Worm (Caenorhabditis elegans) whole organism, L1 larva: ENCODE data around the gene lgc-1.

ENCODE experiments used
- C34B4.2 ChIP-seq: sonication (generic microtip); optimal IDR thresholded peaks from 2 replicates; lab custom pipeline; 2017; ENCODE audit warnings: mild to moderate bottlenecking, missing genetic modification characterization, missing compliant biosample characterization
- F16B12.6 ChIP-seq: fragments of 150-350 bp; optimal IDR thresholded peaks from 2 replicates; lab custom pipeline; 2014; ENCODE audit warnings: missing biosample characterization, missing genetic modification characterization
- aha-1 ChIP-seq: fragments of 150-350 bp; optimal IDR thresholded peaks from 2 replicates; lab custom pipeline; 2014; ENCODE audit warnings: missing biosample characterization, missing genetic modification characterization
- alr-1 ChIP-seq: fragments of 200-800 bp; sonication (Bioruptor generic); optimal IDR thresholded peaks from 2 replicates; lab custom pipeline; 2018; ENCODE audit warnings: borderline replicate concordance, mild to moderate bottlenecking, missing genetic modification characterization, missing compliant biosample characterization
- aly-2 ChIP-seq: fragments of 150-350 bp; optimal IDR thresholded peaks from 2 replicates; lab custom pipeline; 2014; ENCODE audit warnings: missing biosample characterization, missing genetic modification characterization
- ceh-8 ChIP-seq: fragments of 200-800 bp; sonication (Bioruptor generic); optimal IDR thresholded peaks from 2 replicates; lab custom pipeline; 2018; ENCODE audit warnings: mild to moderate bottlenecking, missing genetic modification characterization, moderate library complexity, missing compliant biosample characterization
- ceh-82 ChIP-seq, 3 experiments: fragments of 150-350 bp in 1 of 3; sonication (generic microtip) in 2 of 3; optimal IDR thresholded peaks; 2 replicates each; lab custom pipeline; 2014 to 2017; ENCODE audit warnings: missing biosample characterization in 3 of 3, missing genetic modification characterization in 3 of 3
- ceh-88 ChIP-seq: fragments of 200-800 bp; sonication (Bioruptor generic); IDR thresholded peaks from 2 replicates; pipeline ENCODE4 v1.3.6; 2022; ENCODE audit warnings: missing genetic modification characterization, missing compliant biosample characterization
- ces-1 ChIP-seq: fragments of 150-350 bp; optimal IDR thresholded peaks from 2 replicates; lab custom pipeline; 2014; ENCODE audit warnings: missing biosample characterization, missing genetic modification reagents, missing genetic modification characterization
- dpl-1 ChIP-seq, 3 experiments: fragments of 150-350 bp in 2 of 3; sonication (generic microtip) in 1 of 3; optimal IDR thresholded peaks; 2 replicates each; lab custom pipeline; 2014 to 2017; ENCODE audit warnings: missing biosample characterization in 3 of 3, missing genetic modification characterization in 3 of 3, missing genetic modification reagents in 3 of 3
- dsc-1 ChIP-seq: sonication (generic microtip); optimal IDR thresholded peaks from 2 replicates; lab custom pipeline; 2016; ENCODE audit warnings: mild to moderate bottlenecking, missing genetic modification characterization, missing compliant biosample characterization
- efl-3 ChIP-seq: fragments of 200-800 bp; sonication (Bioruptor generic); optimal IDR thresholded peaks from 2 replicates; lab custom pipeline; 2018; ENCODE audit warnings: mild to moderate bottlenecking, missing genetic modification characterization, missing compliant biosample characterization
- egl-13 ChIP-seq: sonication (generic microtip); optimal IDR thresholded peaks from 2 replicates; lab custom pipeline; 2016; ENCODE audit warnings: missing genotype, missing genetic modification reagents, missing genetic modification characterization, missing compliant biosample characterization
- fos-1 ChIP-seq: fragments of 150-350 bp; optimal IDR thresholded peaks from 2 replicates; lab custom pipeline; 2014; ENCODE audit warnings: missing biosample characterization, missing genetic modification characterization
- grh-1 ChIP-seq: fragments of 200-800 bp; sonication (Bioruptor generic); IDR thresholded peaks from 2 replicates; pipeline ENCODE4 v1.3.6; 2022; ENCODE audit warnings: missing genetic modification reagents, missing genetic modification characterization, missing compliant biosample characterization
- hpl-2 ChIP-seq: fragments of 150-350 bp; optimal IDR thresholded peaks from 2 replicates; lab custom pipeline; 2014; ENCODE audit warnings: missing biosample characterization, missing genetic modification reagents, missing genetic modification characterization
- irx-1 ChIP-seq: sonication (generic microtip); optimal IDR thresholded peaks from 2 replicates; lab custom pipeline; 2016; ENCODE audit warnings: missing genetic modification characterization, missing compliant biosample characterization
- isw-1 ChIP-seq: fragments of 200-800 bp; sonication (Bioruptor generic); IDR thresholded peaks from 2 replicates; pipeline ENCODE4 v1.3.6; 2022; ENCODE audit warnings: missing genetic modification characterization, missing compliant biosample characterization
- lin-14 ChIP-seq: fragments of 200-800 bp; sonication (Bioruptor generic); optimal IDR thresholded peaks from 2 replicates; lab custom pipeline; 2018; ENCODE audit warnings: mild to moderate bottlenecking, missing genetic modification characterization, moderate library complexity, missing compliant biosample characterization
- lin-15B ChIP-seq: fragments of 150-350 bp; sonication (generic microtip); optimal IDR thresholded peaks from 3 replicates; lab custom pipeline; 2014; ENCODE audit warnings: missing biosample characterization, missing genetic modification characterization
- lin-35 ChIP-seq, 2 experiments: fragments of 150-350 bp; optimal IDR thresholded peaks; 2 replicates each; lab custom pipeline; 2014; ENCODE audit warnings: missing biosample characterization in 2 of 2, missing genetic modification characterization in 2 of 2, missing genetic modification reagents in 2 of 2
- lin-39 ChIP-seq: fragments of 150-350 bp; optimal IDR thresholded peaks from 2 replicates; lab custom pipeline; 2014; ENCODE audit warnings: missing biosample characterization, missing genetic modification reagents, missing genetic modification characterization
- lir-3 ChIP-seq: sonication (generic microtip); optimal IDR thresholded peaks from 2 replicates; lab custom pipeline; 2016; ENCODE audit warnings: mild to moderate bottlenecking, missing genetic modification characterization, moderate library complexity, missing compliant biosample characterization; ENCODE audit not compliant: poor library complexity
- lsy-2 ChIP-seq, 2 experiments: fragments of 150-350 bp; optimal IDR thresholded peaks; 2 replicates each; lab custom pipeline; 2014; ENCODE audit warnings: missing biosample characterization in 2 of 2, missing genetic modification characterization in 2 of 2
- mdl-1 ChIP-seq, 2 experiments: fragments of 150-350 bp; optimal IDR thresholded peaks; 2 replicates each; lab custom pipeline; 2014 to 2017; ENCODE audit warnings: missing biosample characterization in 2 of 2, missing genetic modification characterization in 2 of 2, inconsistent platforms in 1 of 2
- mep-1 ChIP-seq: fragments of 150-350 bp; optimal IDR thresholded peaks from 2 replicates; lab custom pipeline; 2014; ENCODE audit warnings: missing biosample characterization, missing genetic modification characterization
- nhr-12 ChIP-seq: sonication (generic microtip); optimal IDR thresholded peaks from 2 replicates; lab custom pipeline; 2017; ENCODE audit warnings: missing biosample characterization, missing genetic modification characterization
- nhr-20 ChIP-seq: sonication (generic microtip); optimal IDR thresholded peaks from 2 replicates; lab custom pipeline; 2016; ENCODE audit warnings: mild to moderate bottlenecking, missing genetic modification characterization, missing compliant biosample characterization
- nhr-237 ChIP-seq: fragments of 150-350 bp; optimal IDR thresholded peaks from 2 replicates; lab custom pipeline; 2014; ENCODE audit warnings: missing biosample characterization, missing genetic modification characterization
- nhr-71 ChIP-seq: sonication (generic microtip); optimal IDR thresholded peaks from 2 replicates; lab custom pipeline; 2016; ENCODE audit warnings: mild to moderate bottlenecking, missing genetic modification characterization, moderate library complexity, missing compliant biosample characterization
- nhr-76 ChIP-seq: sonication (generic microtip); optimal IDR thresholded peaks from 2 replicates; lab custom pipeline; 2017; ENCODE audit warnings: missing biosample characterization, missing genetic modification characterization
- nhr-84 ChIP-seq: sonication (generic microtip); optimal IDR thresholded peaks from 2 replicates; lab custom pipeline; 2017; ENCODE audit warnings: missing biosample characterization, missing genetic modification characterization
- pax-3 ChIP-seq: fragments of 200-800 bp; sonication (Bioruptor generic); optimal IDR thresholded peaks from 2 replicates; lab custom pipeline; 2018; ENCODE audit warnings: mild to moderate bottlenecking, missing genetic modification characterization, moderate library complexity, missing compliant biosample characterization
- pqm-1 ChIP-seq: sonication (generic microtip); optimal IDR thresholded peaks from 3 replicates; lab custom pipeline; 2017; ENCODE audit warnings: missing biosample characterization, missing genetic modification characterization
- rnt-1 ChIP-seq: sonication (generic microtip); optimal IDR thresholded peaks from 2 replicates; lab custom pipeline; 2016; ENCODE audit warnings: mild to moderate bottlenecking, missing genetic modification characterization, moderate library complexity, missing compliant biosample characterization
- snu-23 ChIP-seq: sonication (generic microtip); optimal IDR thresholded peaks from 2 replicates; lab custom pipeline; 2016; ENCODE audit warnings: missing genetic modification characterization, missing compliant biosample characterization
- swsn-7 ChIP-seq: sonication (generic microtip); optimal IDR thresholded peaks from 2 replicates; lab custom pipeline; 2016; ENCODE audit warnings: missing genetic modification characterization, missing compliant biosample characterization
- tlp-1 ChIP-seq: fragments of 150-350 bp; optimal IDR thresholded peaks from 2 replicates; lab custom pipeline; 2014; ENCODE audit warnings: missing biosample characterization, missing genetic modification characterization
- unc-130 ChIP-seq: fragments of 150-350 bp; optimal IDR thresholded peaks from 2 replicates; lab custom pipeline; 2017; ENCODE audit warnings: missing biosample characterization, missing genetic modification characterization, inconsistent platforms
- vab-15 ChIP-seq: sonication (generic microtip); optimal IDR thresholded peaks from 2 replicates; lab custom pipeline; 2017; ENCODE audit warnings: missing genotype, mild to moderate bottlenecking, missing genetic modification characterization, missing compliant biosample characterization
- ztf-11 ChIP-seq, 2 experiments: sonication (generic microtip); optimal IDR thresholded peaks; 2 replicates each; lab custom pipeline; 2016 to 2017; ENCODE audit warnings: missing genetic modification characterization in 2 of 2, missing biosample characterization in 1 of 2, missing compliant biosample characterization in 1 of 2
- ztf-4 ChIP-seq: fragments of 150-350 bp; optimal IDR thresholded peaks from 2 replicates; lab custom pipeline; 2014; ENCODE audit warnings: missing biosample characterization, missing genetic modification characterization

Gene lgc-1

DNA sequence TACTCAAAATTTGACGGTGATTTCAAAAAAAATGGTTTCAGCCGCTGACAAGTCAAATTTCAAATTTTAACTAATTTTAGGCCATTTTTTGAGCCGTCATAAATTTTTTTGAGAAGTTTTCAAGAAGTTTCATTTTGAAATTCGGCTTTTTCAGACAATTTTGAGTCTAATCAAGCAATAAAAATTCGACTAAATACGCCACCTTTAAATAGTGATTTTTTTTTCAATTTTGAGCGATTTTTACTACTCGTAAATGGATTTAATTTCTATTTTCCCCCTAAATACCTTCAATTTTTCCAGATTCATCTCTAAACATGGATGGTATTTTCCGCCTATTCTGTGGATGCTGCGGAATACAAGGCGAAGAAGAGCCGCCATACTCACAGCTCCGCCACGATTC is 9.4 kb downstream of the lgc-1 start, which contains the start of gene Y45G5AL.1:
Gene Y45G5AL.1, plus strand, starts transcription at position 301 of the 400 bp plus-strand sequence.
- TF ChIP-seq tlp-1 (no peak), mep-1 (tag; lab: Kevin White, UChicago) (no peak), nhr-237 (tag; lab: Kevin White, UChicago) (no peak), mdl-1 (tag; optimal IDR thresholded peaks at IDR 0.05; lab: Kevin White, UChicago) (no peak), dpl-1 (GFP tag; optimal IDR thresholded peaks at IDR 0.05; lab: Kevin White, UChicago) (no peak), ztf-11 (tag; optimal IDR thresholded peaks at IDR 0.05; lab: Kevin White, UChicago) (no peak), aly-2 (tag; lab: Kevin White, UChicago) (no peak), F16B12.6 (tag; lab: Kevin White, UChicago) (no peak), irx-1 (tag; lab: Kevin White, UChicago) (no peak), lin-39 (tag; lab: Kevin White, UChicago) (no peak), dsc-1 (tag; lab: Kevin White, UChicago) (no peak), isw-1 (GFP tag; lab: Robert Waterston, UW) (no peak), C34B4.2 (tag; lab: Kevin White, UChicago) (no peak)

DNA sequence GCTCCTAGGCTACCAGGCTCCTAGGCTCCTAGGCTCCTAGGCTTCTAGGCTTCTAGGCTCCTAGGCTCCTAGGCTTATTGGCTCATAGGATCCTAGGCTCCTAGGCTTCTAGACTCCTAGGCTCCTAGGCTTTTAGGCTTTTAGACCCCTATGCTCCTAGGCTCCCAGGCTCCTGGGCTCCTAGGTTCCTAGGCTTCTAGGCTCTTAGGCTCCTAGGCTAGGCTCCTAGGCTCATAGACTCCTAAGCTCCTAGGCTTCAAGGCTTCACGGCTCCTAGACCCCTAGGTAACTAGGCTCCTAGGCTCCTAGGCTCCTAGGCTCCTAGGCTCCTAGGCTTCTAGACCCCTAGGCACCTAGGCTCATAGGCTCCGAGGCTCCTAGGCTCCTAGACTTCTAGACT is 16.6 kb downstream of the lgc-1 start:
- TF ChIP-seq pqm-1 (no peak), fos-1 (tag; lab: Kevin White, UChicago) (no peak), hpl-2 (no peak), lin-35 (GFP tag; optimal IDR thresholded peaks at IDR 0.05; lab: Kevin White, UChicago) (no peak), nhr-12 (no peak), tlp-1 (no peak), swsn-7 (tag; lab: Kevin White, UChicago) (no peak), grh-1 (GFP tag; lab: Robert Waterston, UW) (no peak), mdl-1 (tag; optimal IDR thresholded peaks at IDR 0.05; lab: Kevin White, UChicago) (no peak), egl-13 (tag; lab: Kevin White, UChicago) (no peak), ceh-82 (tag; optimal IDR thresholded peaks at IDR 0.05; lab: Kevin White, UChicago) (no peak), lir-3 (tag; lab: Kevin White, UChicago) (no peak), lin-15B (no peak), unc-130 (tag; lab: Kevin White, UChicago) (no peak), ceh-8 (GFP tag; lab: Kevin White, UChicago) (no peak), nhr-76 (no peak), aha-1 (no peak), ces-1 (GFP tag; lab: Kevin White, UChicago) (no peak), pax-3 (tag; lab: Kevin White, UChicago) (no peak)
- TF ChIP-seq, all 84 proteins: peak for 0

DNA sequence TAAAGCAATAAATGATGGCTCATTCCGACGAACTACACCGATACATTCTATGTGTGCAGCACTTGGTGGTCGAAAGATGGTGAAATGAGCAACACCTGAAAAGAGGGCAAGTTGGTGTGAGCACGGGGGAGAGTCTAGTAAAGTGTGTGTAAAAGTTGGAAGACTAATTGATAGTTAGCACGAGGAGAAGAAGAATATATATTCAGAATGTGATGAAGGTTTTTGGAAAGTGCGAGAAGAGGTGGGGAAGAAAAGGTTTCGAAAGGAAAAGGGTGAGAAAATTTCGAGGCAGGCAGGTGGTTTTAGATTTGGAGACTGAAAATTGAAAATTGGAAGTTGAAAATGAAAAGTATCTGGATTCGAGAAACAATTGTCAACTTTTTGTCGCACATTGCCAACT is 17.4 kb downstream of the lgc-1 start, which contains the start of gene Y45G5AM.6:
Gene Y45G5AM.6, minus strand, starts transcription at position 101 of the 400 bp plus-strand sequence.
- TF ChIP-seq ceh-8 (GFP tag; lab: Kevin White, UChicago) (no peak), nhr-76 (no peak), nhr-84 (tag; lab: Kevin White, UChicago) (no peak), aha-1 (no peak), ztf-4 (tag; lab: Kevin White, UChicago) (no peak), vab-15 (tag; lab: Kevin White, UChicago) (no peak), rnt-1 (no peak), efl-3 (GFP tag; lab: Kevin White, UChicago) (no peak)

DNA sequence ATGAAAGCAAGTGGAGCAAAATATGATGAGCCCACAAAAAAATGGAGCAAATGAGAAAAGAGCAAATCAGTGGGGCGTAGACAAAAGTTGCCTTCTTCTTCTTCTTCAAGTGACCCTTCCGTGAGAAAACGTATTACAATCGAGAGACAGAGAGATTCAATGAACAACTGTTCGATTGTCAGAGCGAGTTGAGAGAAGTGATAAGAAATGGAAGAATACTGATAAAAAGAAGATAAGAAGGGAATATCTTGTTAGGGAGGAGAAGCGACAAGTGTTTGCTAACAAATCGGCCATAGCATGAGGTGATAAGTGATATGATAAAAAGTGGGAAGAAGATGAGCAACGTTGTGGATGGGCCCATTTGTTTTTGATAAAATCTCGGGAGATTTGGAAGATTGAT is 22.5 kb downstream of the lgc-1 start:
- TF ChIP-seq rnt-1 (peak; percentile 51), nhr-20 (peak; percentile 34), snu-23 (GFP tag; lab: Kevin White, UChicago) (peak; percentile 26), lin-14 (GFP tag; lab: Kevin White, UChicago) (peak; percentile 88), lsy-2 (tag; optimal IDR thresholded peaks at IDR 0.05; lab: Kevin White, UChicago) (peak in 1 of 2 experiments; percentile 52), alr-1 (tag; lab: Kevin White, UChicago) (no peak), nhr-71 (tag; lab: Kevin White, UChicago) (peak; percentile 64), hpl-2 (no peak), ceh-88 (no peak), swsn-7 (tag; lab: Kevin White, UChicago) (peak; percentile 4)
